Fruit fly (Drosophila melanogaster) whole organism, prepupa: ENCODE measurements around the gene Trf2.

Experiments
- CG10631 ChIP-seq: fragments of 200-800 bp; sonication (Bioruptor generic); optimal IDR thresholded peaks from 2 replicates; lab custom pipeline; 2016; ENCODE audit warnings: missing biosample characterization, missing genetic modification characterization
- CG11762 ChIP-seq: fragments of 200-800 bp; sonication (Bioruptor generic); optimal IDR thresholded peaks from 3 replicates; lab custom pipeline; 2016; ENCODE audit warnings: missing biosample characterization, missing genetic modification characterization; ENCODE audit not compliant: insufficient read depth
- CG16779 ChIP-seq: fragments of 200-800 bp; sonication (Bioruptor generic); optimal IDR thresholded peaks from 3 replicates; lab custom pipeline; 2017; ENCODE audit warnings: missing biosample characterization, mild to moderate bottlenecking, missing genetic modification characterization
- CG31627 ChIP-seq: fragments of 200-800 bp; sonication (Bioruptor generic); optimal IDR thresholded peaks from 3 replicates; lab custom pipeline; 2016; ENCODE audit warnings: missing biosample characterization, missing genetic modification characterization
- CG32006 ChIP-seq: fragments of 200-800 bp; sonication (Bioruptor generic); optimal IDR thresholded peaks from 3 replicates; lab custom pipeline; 2017; ENCODE audit warnings: missing biosample characterization, mild to moderate bottlenecking, missing genetic modification characterization
- CG34406 ChIP-seq: fragments of 200-800 bp; sonication (Bioruptor generic); optimal IDR thresholded peaks from 3 replicates; lab custom pipeline; 2016; ENCODE audit warnings: missing biosample characterization, missing genetic modification characterization
- CG3919 ChIP-seq: fragments of 200-800 bp; sonication (Bioruptor generic); optimal IDR thresholded peaks from 3 replicates; lab custom pipeline; 2016; ENCODE audit warnings: missing biosample characterization, missing genetic modification characterization
- CG6163 ChIP-seq: fragments of 200-800 bp; sonication (Bioruptor generic); IDR thresholded peaks from 3 replicates; pipeline ENCODE4 v1.3.6; 2022; ENCODE audit warnings: missing biosample characterization, missing genetic modification characterization
- CG6792 ChIP-seq: fragments of 200-800 bp; sonication (Bioruptor generic); optimal IDR thresholded peaks from 3 replicates; lab custom pipeline; 2016; ENCODE audit warnings: missing biosample characterization, missing genetic modification characterization
- CG6808 ChIP-seq: fragments of 200-800 bp; sonication (Bioruptor generic); optimal IDR thresholded peaks from 3 replicates; lab custom pipeline; 2017; ENCODE audit warnings: missing biosample characterization, missing genetic modification characterization, mild to moderate bottlenecking, moderate library complexity, missing genetic modification reagents
- CG7368 ChIP-seq: fragments of 200-800 bp; sonication (Bioruptor generic); optimal IDR thresholded peaks from 3 replicates; lab custom pipeline; 2016; ENCODE audit warnings: missing biosample characterization, missing genetic modification characterization
- CG8119 ChIP-seq: fragments of 200-800 bp; sonication (Bioruptor generic); IDR thresholded peaks from 3 replicates; pipeline ENCODE4 v1.3.6; 2022; ENCODE audit warnings: missing biosample characterization, missing genetic modification characterization
- CG8319 ChIP-seq: fragments of 200-800 bp; sonication (Bioruptor generic); optimal IDR thresholded peaks from 3 replicates; lab custom pipeline; 2016; ENCODE audit warnings: missing biosample characterization, missing genetic modification characterization
- CG9139 ChIP-seq: fragments of 200-800 bp; sonication (Bioruptor generic); optimal IDR thresholded peaks from 3 replicates; lab custom pipeline; 2017; ENCODE audit warnings: missing biosample characterization, mild to moderate bottlenecking, missing genetic modification characterization
- Eip75B ChIP-seq: fragments of 200-800 bp; sonication (Bioruptor generic); optimal IDR thresholded peaks from 3 replicates; lab custom pipeline; 2016; ENCODE audit warnings: missing biosample characterization, missing genetic modification characterization
- Eip78C ChIP-seq: fragments of 200-800 bp; sonication (Bioruptor generic); peaks from one replicate; lab custom pipeline; 2016; ENCODE audit warnings: missing biosample characterization, missing genetic modification characterization
- Ets21C ChIP-seq: fragments of 200-800 bp; sonication (Bioruptor generic); optimal IDR thresholded peaks from 3 replicates; lab custom pipeline; 2016; ENCODE audit warnings: missing biosample characterization, missing genetic modification characterization
- Ets96B ChIP-seq: fragments of 200-800 bp; optimal IDR thresholded peaks from 2 replicates; lab custom pipeline; 2019; ENCODE audit warnings: missing biosample characterization, mild to moderate bottlenecking, missing genetic modification characterization, moderate library complexity
- Gug ChIP-seq: fragments of 200-800 bp; sonication (Bioruptor generic); IDR thresholded peaks from 2 replicates; pipeline ENCODE4 v1.3.6; 2022; ENCODE audit warnings: missing biosample characterization, missing genetic modification characterization
- Hr38 ChIP-seq: sonication (Bioruptor generic); optimal IDR thresholded peaks from 2 replicates; lab custom pipeline; 2016; ENCODE audit warnings: missing biosample characterization, missing genetic modification characterization
- Hr39 ChIP-seq: fragments of 200-800 bp; sonication (Bioruptor generic); optimal IDR thresholded peaks from 2 replicates; lab custom pipeline; 2016; ENCODE audit warnings: missing biosample characterization, missing genetic modification characterization
- Smox ChIP-seq: fragments of 200-800 bp; sonication (Bioruptor generic); optimal IDR thresholded peaks from 3 replicates; lab custom pipeline; 2016; ENCODE audit warnings: missing biosample characterization, missing genetic modification characterization
- Sox102F ChIP-seq: fragments of 200-800 bp; sonication (Bioruptor generic); optimal IDR thresholded peaks from 2 replicates; lab custom pipeline; 2016; ENCODE audit warnings: missing biosample characterization, mild to moderate bottlenecking, missing genetic modification characterization
- Sox14 ChIP-seq: fragments of 200-800 bp; sonication (Bioruptor generic); optimal IDR thresholded peaks from 3 replicates; lab custom pipeline; 2016; ENCODE audit warnings: missing biosample characterization, missing genetic modification characterization
- dsx ChIP-seq: fragments of 200-800 bp; optimal IDR thresholded peaks from 3 replicates; lab custom pipeline; 2019; ENCODE audit warnings: missing biosample characterization, mild to moderate bottlenecking, missing genetic modification characterization, moderate library complexity; ENCODE audit not compliant: poor library complexity, severe bottlenecking
- eg ChIP-seq: fragments of 200-800 bp; sonication (Bioruptor generic); IDR thresholded peaks from 3 replicates; pipeline ENCODE4 v1.3.6; 2022; ENCODE audit warnings: missing biosample characterization, missing genetic modification characterization
- esn ChIP-seq: fragments of 200-800 bp; sonication (Bioruptor generic); optimal IDR thresholded peaks from 2 replicates; lab custom pipeline; 2016; ENCODE audit warnings: missing biosample characterization, mild to moderate bottlenecking, missing genetic modification characterization, moderate library complexity
- fd85E ChIP-seq: fragments of 200-800 bp; sonication (Bioruptor generic); optimal IDR thresholded peaks from 3 replicates; lab custom pipeline; 2016; ENCODE audit warnings: missing biosample characterization, missing genetic modification characterization
- fkh ChIP-seq: fragments of 200-800 bp; sonication (Bioruptor generic); optimal IDR thresholded peaks from 3 replicates; lab custom pipeline; 2017; ENCODE audit warnings: missing biosample characterization, mild to moderate bottlenecking, missing genetic modification characterization, moderate library complexity
- lz ChIP-seq: fragments of 200-800 bp; sonication (Bioruptor generic); optimal IDR thresholded peaks from 3 replicates; lab custom pipeline; 2016; ENCODE audit warnings: missing biosample characterization, missing genetic modification characterization
- spab ChIP-seq: fragments of 200-800 bp; sonication (Bioruptor generic); optimal IDR thresholded peaks from 2 replicates; lab custom pipeline; 2017; ENCODE audit warnings: missing biosample characterization, mild to moderate bottlenecking, missing genetic modification characterization, missing genetic modification reagents
- topi ChIP-seq: fragments of 200-800 bp; sonication (Bioruptor generic); optimal IDR thresholded peaks from 3 replicates; lab custom pipeline; 2016; ENCODE audit warnings: missing biosample characterization, missing genetic modification characterization
- vri ChIP-seq: fragments of 200-800 bp; sonication (Bioruptor generic); optimal IDR thresholded peaks from 3 replicates; lab custom pipeline; 2016; ENCODE audit warnings: missing biosample characterization, mild to moderate bottlenecking, missing genetic modification characterization

The Trf2 gene

DNA sequence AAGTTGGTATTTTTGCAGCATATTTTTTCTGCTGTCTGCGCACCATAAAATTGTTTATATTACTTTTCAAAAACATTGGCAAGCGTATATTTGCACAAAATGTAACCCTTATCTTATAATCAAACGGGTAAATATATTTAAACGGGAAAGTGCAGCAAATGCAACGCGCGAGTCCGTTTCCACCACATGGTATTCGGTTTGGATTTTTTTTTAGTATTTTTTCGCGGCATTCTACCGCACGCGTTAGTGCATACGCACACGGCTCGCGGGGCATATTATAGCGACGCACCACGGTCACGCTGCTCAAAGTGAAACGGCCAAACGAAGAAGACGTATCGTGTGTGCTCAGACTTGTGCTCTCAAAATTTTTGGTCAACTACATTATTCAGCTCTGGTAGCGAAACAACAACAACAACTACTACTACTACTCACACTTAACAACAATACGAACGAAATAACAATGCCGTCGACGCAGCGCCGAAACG is at the start of gene Trf2:
TSS of gene Trf2 (plus strand) at position 302 of the 485 bp plus-strand sequence.
- TF ChIP-seq CG3919 (GFP tag; lab: Kevin White, UChicago), result peak; percentile 30
- no peak for TF ChIP-seq Hr39 (GFP tag; lab: Kevin White, UChicago)
- 0 out of 3 replicates have a peak, but pooled peaks have one; percentile 14 for TF ChIP-seq eg (GFP tag; lab: Robert Waterston, UW)
- no peak for TF ChIP-seq CG7368 (GFP tag; lab: Kevin White, UChicago)
- peak; percentile 49 for TF ChIP-seq Eip78C (GFP tag; lab: Kevin White, UChicago)
- peak; percentile 17 for TF ChIP-seq Sox14 (GFP tag; lab: Kevin White, UChicago)
- TF ChIP-seq Eip75B (GFP tag; lab: Kevin White, UChicago), result no peak
- TF ChIP-seq CG11762, result no peak
- no peak for TF ChIP-seq Sox102F
- peak; percentile 27 for TF ChIP-seq esn (GFP tag; lab: Kevin White, UChicago)

DNA sequence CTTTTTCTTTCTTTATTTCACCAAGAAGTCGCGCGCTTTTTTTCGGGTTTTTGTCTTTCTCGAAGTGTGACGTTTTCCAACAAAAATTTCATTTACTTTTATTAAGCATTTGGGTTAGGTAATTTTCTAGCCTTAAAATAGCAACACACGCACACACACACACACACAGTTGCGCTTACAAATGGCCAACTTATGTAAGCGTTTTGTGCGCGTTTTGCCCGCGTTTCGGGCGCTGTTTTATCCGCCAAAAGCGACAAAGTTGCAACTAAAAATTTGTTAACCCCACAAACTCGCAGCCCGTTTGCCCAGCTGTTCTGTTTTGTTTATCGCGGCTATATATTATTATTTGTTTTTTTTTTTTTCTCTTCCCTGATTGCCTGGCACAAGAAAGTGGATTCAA is 42.7 kb upstream of the Trf2 start:
- no peak for TF ChIP-seq CG16779 (tag; lab: Kevin White, UChicago)
- no peak for TF ChIP-seq Ets96B (tag; lab: Kevin White, UChicago)
- TF ChIP-seq fkh (GFP tag; lab: Kevin White, UChicago), result no peak

DNA sequence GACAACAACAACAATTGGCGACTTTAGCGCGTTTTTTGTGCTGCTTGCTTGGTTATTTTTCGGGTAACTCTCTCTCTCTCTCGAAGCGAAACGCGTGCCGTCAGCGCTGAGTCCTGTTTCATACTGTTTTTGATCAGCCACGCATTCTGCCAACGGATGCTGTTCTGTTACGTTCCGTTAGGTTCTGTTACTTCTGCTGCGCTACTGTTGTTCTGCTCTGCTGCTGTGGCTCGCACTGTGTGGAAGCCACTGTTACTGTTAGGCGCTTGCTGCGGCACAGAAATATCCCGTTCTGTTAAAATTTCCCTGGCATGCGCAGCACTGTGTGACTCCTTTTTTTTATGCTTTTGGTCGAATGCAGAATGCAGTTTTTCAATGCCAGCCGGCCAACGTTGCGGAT is 42.0 kb upstream of the Trf2 start, which contains the start of gene nAChRalpha3:
TSS of gene nAChRalpha3 (minus strand) at position 101 of the 400 bp plus-strand sequence.
- TF ChIP-seq Eip78C (GFP tag; lab: Kevin White, UChicago), result peak; percentile 17
- no peak for TF ChIP-seq CG32006 (GFP tag; lab: Kevin White, UChicago)
- no peak for TF ChIP-seq dsx
- no peak for TF ChIP-seq Ets21C (GFP tag; lab: Kevin White, UChicago)

DNA sequence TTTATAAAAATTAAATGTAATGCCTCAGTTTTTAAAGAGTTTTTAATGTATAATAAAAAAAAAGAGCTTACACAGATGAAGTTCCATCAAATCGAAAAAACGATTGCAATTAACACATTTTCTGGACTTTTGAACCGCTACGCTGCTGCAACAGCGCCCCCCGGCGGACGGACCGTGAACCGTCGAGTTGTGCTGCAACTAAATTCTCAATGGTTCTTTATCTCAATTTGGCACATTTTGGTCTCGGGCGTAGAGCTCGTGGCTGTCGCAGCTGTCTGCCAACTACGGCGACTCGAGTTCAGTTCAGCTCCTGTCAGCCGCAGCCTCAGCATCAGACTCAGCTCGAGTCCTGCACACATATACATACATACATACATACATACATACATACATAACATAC is 37.3 kb upstream of the Trf2 start:
- TF ChIP-seq CG8119 (GFP tag; lab: Robert Waterston, UW) (no peak), Hr38 (GFP tag; lab: Kevin White, UChicago) (no peak), CG3919 (GFP tag; lab: Kevin White, UChicago) (no peak), Hr39 (GFP tag; lab: Kevin White, UChicago) (no peak), fkh (GFP tag; lab: Kevin White, UChicago) (no peak), CG8319 (GFP tag; lab: Kevin White, UChicago) (no peak), CG10631 (GFP tag; lab: Kevin White, UChicago) (no peak), CG32006 (GFP tag; lab: Kevin White, UChicago) (no peak), CG31627 (GFP tag; lab: Kevin White, UChicago) (no peak), spab (GFP tag; lab: Kevin White, UChicago) (no peak), vri (GFP tag; lab: Kevin White, UChicago) (no peak), Sox102F (no peak), Gug (GFP tag; lab: Robert Waterston, UW) (no peak), lz (GFP tag; lab: Kevin White, UChicago) (no peak)

DNA sequence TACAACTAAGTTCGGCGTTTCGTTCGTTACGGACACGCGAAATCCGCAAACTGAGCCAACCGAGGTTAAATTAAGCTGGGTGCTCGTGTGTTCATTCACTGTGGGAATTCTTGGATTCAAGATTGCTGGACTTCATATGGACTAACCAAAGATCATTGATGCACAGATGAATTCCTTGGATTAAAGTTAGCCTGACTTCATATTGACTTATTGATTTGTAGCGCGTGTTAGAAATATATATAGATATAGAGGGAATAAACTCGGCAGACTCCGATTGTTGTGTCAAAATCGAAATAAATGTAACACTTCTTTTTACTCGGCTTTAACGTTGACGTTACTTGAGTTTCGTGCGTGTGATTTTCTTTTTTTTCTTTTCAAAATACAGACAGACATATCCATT is 23.6 kb upstream of the Trf2 start, which contains the start of gene CG1387:
TSS of gene CG1387 (plus strand) at position 301 of the 400 bp plus-strand sequence.
- TF ChIP-seq CG9139 (GFP tag; lab: Kevin White, UChicago) (no peak), CG6163 (GFP tag; lab: Robert Waterston, UW) (no peak), topi (GFP tag; lab: Kevin White, UChicago) (no peak), CG11762 (no peak), CG34406 (GFP tag; lab: Kevin White, UChicago) (no peak), CG6792 (GFP tag; lab: Kevin White, UChicago) (no peak), CG6808 (no peak), fd85E (GFP tag; lab: Kevin White, UChicago) (no peak), Smox (GFP tag; lab: Kevin White, UChicago) (no peak)
